Worm (Caenorhabditis elegans): ENCODE data around the gene cids-1.

Gene cids-1

ce11 chrIII:8249381-8249780, 5.1 kb downstream of the cids-1 start, which contains the start of the genes C02F5.10 and C02F5.2:
Gene C02F5.10, minus strand, starts transcription at chrIII:8249481.
Gene C02F5.2, plus strand, starts transcription at chrIII:8249619.
- no peak for TF ChIP-seq B0310.2 (tag; optimal IDR thresholded peaks at IDR 0.05)

- TF ChIP-seq ets-7 (tag; optimal IDR thresholded peaks at IDR 0.05) (no peak), scrt-1 (GFP tag; IDR thresholded peaks at IDR 0.05) (no peak), ama-1 (optimal IDR thresholded peaks at IDR 0.05) (no peak), hmg-4 (GFP tag; optimal IDR thresholded peaks at IDR 0.05) (peak; percentile 54), hmbx-1 (tag; optimal IDR thresholded peaks at IDR 0.05) (no peak), F13C5.2 (tag; optimal IDR thresholded peaks at IDR 0.05) (peak; percentile 51), B0310.2 (tag; optimal IDR thresholded peaks at IDR 0.05) (no peak), ceh-13 (GFP tag; optimal IDR thresholded peaks at IDR 0.05) (no peak)
These were observed 5.9 kb downstream of the cids-1 start, which contains the start of gene knl-1 for ce11 chrIII:8250007-8250683. Gene knl-1, plus strand, starts transcription at chrIII:8250632.

- TF ChIP-seq scrt-1 (GFP tag; IDR thresholded peaks at IDR 0.05) = no peak
- no peak for TF ChIP-seq ama-1 (optimal IDR thresholded peaks at IDR 0.05)
- no peak for TF ChIP-seq sea-1 (GFP tag; conservative IDR thresholded peaks at IDR 0.05)
- TF ChIP-seq B0310.2 (tag; optimal IDR thresholded peaks at IDR 0.05) = no peak
- TF ChIP-seq flt-1 (GFP tag; IDR thresholded peaks at IDR 0.05) = no peak
- no peak for TF ChIP-seq aly-1 (tag; optimal IDR thresholded peaks at IDR 0.05)
- TF ChIP-seq hmbx-1 (tag; optimal IDR thresholded peaks at IDR 0.05) = no peak
- TF ChIP-seq F13C5.2 (tag; optimal IDR thresholded peaks at IDR 0.05) = no peak
- TF ChIP-seq tbx-37 (GFP tag; conservative IDR thresholded peaks at IDR 0.05) = no peak
- TF ChIP-seq ceh-13 (GFP tag; optimal IDR thresholded peaks at IDR 0.05) = no peak
- no peak for TF ChIP-seq tra-4 (tag; optimal IDR thresholded peaks at IDR 0.05)
These were observed 10.7 kb downstream of the cids-1 start, which contains the start of gene F09G8.5 for ce11 chrIII:8254938-8255337. Gene F09G8.5, plus strand, starts transcription at chrIII:8254975.

ce11 chrIII:8258045-8258444, 13.8 kb downstream of the cids-1 start, which contains the start of gene ncr-2:
Gene ncr-2, plus strand, starts transcription at chrIII:8258345.
- TF ChIP-seq ama-1 (optimal IDR thresholded peaks at IDR 0.05) = no peak
- TF ChIP-seq ceh-13 (GFP tag; optimal IDR thresholded peaks at IDR 0.05) = no peak
- no peak for TF ChIP-seq B0310.2 (tag; optimal IDR thresholded peaks at IDR 0.05)
- no peak for TF ChIP-seq tbx-11 (GFP tag; IDR thresholded peaks at IDR 0.05)
- no peak for TF ChIP-seq hmbx-1 (tag; optimal IDR thresholded peaks at IDR 0.05)
- no peak for TF ChIP-seq tra-4 (tag; optimal IDR thresholded peaks at IDR 0.05)
- TF ChIP-seq ceh-36 (tag; optimal IDR thresholded peaks at IDR 0.05) = no peak
- TF ChIP-seq ets-7 (tag; optimal IDR thresholded peaks at IDR 0.05) = no peak
- no peak for TF ChIP-seq hnd-1 (tag; optimal IDR thresholded peaks at IDR 0.05)
- TF ChIP-seq sea-1 (GFP tag; conservative IDR thresholded peaks at IDR 0.05) = no peak
- TF ChIP-seq tbx-37 (GFP tag; conservative IDR thresholded peaks at IDR 0.05) = no peak
- no peak for TF ChIP-seq flt-1 (GFP tag; IDR thresholded peaks at IDR 0.05)
- TF ChIP-seq F13C5.2 (tag; optimal IDR thresholded peaks at IDR 0.05) = no peak

ce11 chrIII:8262599-8262998, 18.4 kb downstream of the cids-1 start:
- TF ChIP-seq tbx-37 (GFP tag; conservative IDR thresholded peaks at IDR 0.05) = no peak
- no peak for TF ChIP-seq flt-1 (GFP tag; IDR thresholded peaks at IDR 0.05)
- TF ChIP-seq hnd-1 (tag; optimal IDR thresholded peaks at IDR 0.05) = no peak
- no peak for TF ChIP-seq ets-7 (tag; optimal IDR thresholded peaks at IDR 0.05)
- no peak for TF ChIP-seq tra-4 (tag; optimal IDR thresholded peaks at IDR 0.05)
- TF ChIP-seq ceh-13 (GFP tag; optimal IDR thresholded peaks at IDR 0.05) = no peak
- no peak for TF ChIP-seq ama-1 (optimal IDR thresholded peaks at IDR 0.05)
- no peak for TF ChIP-seq tbx-11 (GFP tag; IDR thresholded peaks at IDR 0.05)
- no peak for TF ChIP-seq aly-1 (tag; optimal IDR thresholded peaks at IDR 0.05)
- TF ChIP-seq F13C5.2 (tag; optimal IDR thresholded peaks at IDR 0.05) = no peak
- no peak for TF ChIP-seq ceh-36 (tag; optimal IDR thresholded peaks at IDR 0.05)
- no peak for TF ChIP-seq hmg-4 (GFP tag; optimal IDR thresholded peaks at IDR 0.05)
- no peak for TF ChIP-seq sea-1 (GFP tag; conservative IDR thresholded peaks at IDR 0.05)
- TF ChIP-seq B0310.2 (tag; optimal IDR thresholded peaks at IDR 0.05) = no peak
- TF ChIP-seq hmbx-1 (tag; optimal IDR thresholded peaks at IDR 0.05) = no peak

- TF ChIP-seq hmbx-1 (tag; optimal IDR thresholded peaks at IDR 0.05) (no peak), sea-1 (GFP tag; conservative IDR thresholded peaks at IDR 0.05) (no peak), flt-1 (GFP tag; IDR thresholded peaks at IDR 0.05) (no peak), scrt-1 (GFP tag; IDR thresholded peaks at IDR 0.05) (no peak), F13C5.2 (tag; optimal IDR thresholded peaks at IDR 0.05) (no peak), ceh-13 (GFP tag; optimal IDR thresholded peaks at IDR 0.05) (no peak), ama-1 (optimal IDR thresholded peaks at IDR 0.05) (no peak), B0310.2 (tag; optimal IDR thresholded peaks at IDR 0.05) (no peak), ceh-36 (tag; optimal IDR thresholded peaks at IDR 0.05) (no peak), hmg-4 (GFP tag; optimal IDR thresholded peaks at IDR 0.05) (no peak), hnd-1 (tag; optimal IDR thresholded peaks at IDR 0.05) (no peak), tbx-11 (GFP tag; IDR thresholded peaks at IDR 0.05) (no peak), pes-1 (GFP tag; IDR thresholded peaks at IDR 0.05) (no peak), ets-7 (tag; optimal IDR thresholded peaks at IDR 0.05) (no peak), tbx-37 (GFP tag; conservative IDR thresholded peaks at IDR 0.05) (no peak), tra-4 (tag; optimal IDR thresholded peaks at IDR 0.05) (no peak), aly-1 (tag; optimal IDR thresholded peaks at IDR 0.05) (no peak)
These were observed 19.1 kb downstream of the cids-1 start, which contains the start of gene col-91 for ce11 chrIII:8263377-8263776. Gene col-91, minus strand, starts transcription at chrIII:8263664.

- TF ChIP-seq aly-1 (tag; optimal IDR thresholded peaks at IDR 0.05) = no peak
- TF ChIP-seq sea-1 (GFP tag; conservative IDR thresholded peaks at IDR 0.05) = no peak
- TF ChIP-seq F13C5.2 (tag; optimal IDR thresholded peaks at IDR 0.05) = no peak
- no peak for TF ChIP-seq hmbx-1 (tag; optimal IDR thresholded peaks at IDR 0.05)
- TF ChIP-seq pes-1 (GFP tag; IDR thresholded peaks at IDR 0.05) = no peak
- no peak for TF ChIP-seq hmg-4 (GFP tag; optimal IDR thresholded peaks at IDR 0.05)
- TF ChIP-seq ceh-13 (GFP tag; optimal IDR thresholded peaks at IDR 0.05) = no peak
- TF ChIP-seq ama-1 (optimal IDR thresholded peaks at IDR 0.05) = no peak
- no peak for TF ChIP-seq scrt-1 (GFP tag; IDR thresholded peaks at IDR 0.05)
- no peak for TF ChIP-seq tbx-37 (GFP tag; conservative IDR thresholded peaks at IDR 0.05)
- TF ChIP-seq tra-4 (tag; optimal IDR thresholded peaks at IDR 0.05) = no peak
- no peak for TF ChIP-seq ets-7 (tag; optimal IDR thresholded peaks at IDR 0.05)
These were observed 21.5 kb downstream of the cids-1 start, which contains the start of gene mrps-9 for ce11 chrIII:8265753-8266152. Gene mrps-9, plus strand, starts transcription at chrIII:8266062.

Measured in whole organism, early embryonic.